Worm (Caenorhabditis elegans) whole organism, young adult: Measurements from ENCODE around the gene kars-1.

Experiments used
- C06A6.2 ChIP-seq: fragments of 200-800 bp; sonication (Bioruptor generic); conservative IDR thresholded peaks from 2 replicates; pipeline ENCODE4 v1.3.6; 2022; ENCODE audit warnings: missing genetic modification characterization, missing compliant biosample characterization
- C17E4.6 ChIP-seq: fragments of 200-800 bp; sonication (Bioruptor generic); IDR thresholded peaks from 2 replicates; pipeline ENCODE4 v1.3.6; 2022; ENCODE audit warnings: missing genetic modification reagents, missing genetic modification characterization, missing compliant biosample characterization
- F10E7.11 ChIP-seq: sonication (generic microtip); optimal IDR thresholded peaks from 2 replicates; lab custom pipeline; 2017; ENCODE audit warnings: mild to moderate bottlenecking, missing genetic modification characterization, moderate library complexity, missing compliant biosample characterization
- F23B12.7 ChIP-seq: sonication (generic microtip); optimal IDR thresholded peaks from 2 replicates; lab custom pipeline; 2017; ENCODE audit warnings: missing genetic modification characterization, mild to moderate bottlenecking, missing compliant biosample characterization, antibody characterized with exemption, moderate library complexity; ENCODE audit not compliant: insufficient read depth
- F33H1.4 ChIP-seq: fragments of 200-800 bp; sonication (Bioruptor generic); IDR thresholded peaks from 2 replicates; pipeline ENCODE4 v1.3.6; 2022; ENCODE audit warnings: missing genetic modification reagents, missing genetic modification characterization, missing compliant biosample characterization
- F49E8.2 ChIP-seq: sonication (generic microtip); optimal IDR thresholded peaks from 3 replicates; lab custom pipeline; 2017; ENCODE audit warnings: missing genetic modification characterization, mild to moderate bottlenecking, missing compliant biosample characterization, antibody characterized with exemption, moderate library complexity; ENCODE audit not compliant: insufficient read depth
- F55B11.4 ChIP-seq: sonication (generic microtip); optimal IDR thresholded peaks from 2 replicates; lab custom pipeline; 2016; ENCODE audit warnings: missing compliant biosample characterization, missing genetic modification characterization, borderline replicate concordance; ENCODE audit not compliant: insufficient read depth
- K12H6.12 ChIP-seq: fragments of 200-800 bp; sonication (Bioruptor generic); optimal IDR thresholded peaks from 2 replicates; lab custom pipeline; 2018; ENCODE audit warnings: mild to moderate bottlenecking, missing genetic modification characterization, missing compliant biosample characterization
- T26A5.8 ChIP-seq: sonication (generic microtip); optimal IDR thresholded peaks from 2 replicates; lab custom pipeline; 2016; ENCODE audit warnings: missing genetic modification characterization, missing compliant biosample characterization
- Y67H2A.10 ChIP-seq: fragments of 200-800 bp; sonication (Bioruptor generic); conservative IDR thresholded peaks from 2 replicates; pipeline ENCODE4 v1.3.6; 2022; ENCODE audit warnings: missing genetic modification reagents, missing genetic modification characterization, missing compliant biosample characterization
- ama-1 ChIP-seq, 3 experiments: fragments of 150-350 bp in 1 of 3; sonication (generic microtip) in 2 of 3; optimal IDR thresholded peaks; 2 replicates each; lab custom pipeline; 2014 to 2018; ENCODE audit warnings: missing biosample characterization in 2 of 3, missing genetic modification characterization in 2 of 3, missing genetic modification reagents in 2 of 3
- atf-7 ChIP-seq: sonication (generic microtip); optimal IDR thresholded peaks from 2 replicates; lab custom pipeline; 2017; ENCODE audit warnings: mild to moderate bottlenecking, missing genetic modification characterization, missing compliant biosample characterization
- attf-6 ChIP-seq: fragments of 200-800 bp; sonication (Bioruptor generic); IDR thresholded peaks from 2 replicates; pipeline ENCODE4 v1.3.6; 2022; ENCODE audit warnings: missing genetic modification reagents, missing genetic modification characterization, missing compliant biosample characterization
- bed-1 ChIP-seq: fragments of 200-800 bp; sonication (Bioruptor generic); IDR thresholded peaks from 2 replicates; pipeline ENCODE4 v1.3.6; 2022; ENCODE audit warnings: missing genetic modification reagents, missing genetic modification characterization, missing compliant biosample characterization
- bed-2 ChIP-seq: fragments of 200-800 bp; sonication (Bioruptor generic); IDR thresholded peaks from 2 replicates; pipeline ENCODE4 v1.3.6; 2022; ENCODE audit warnings: missing genetic modification reagents, missing genetic modification characterization, missing compliant biosample characterization
- cebp-2 ChIP-seq: fragments of 200-800 bp; sonication (Bioruptor generic); IDR thresholded peaks from 2 replicates; pipeline ENCODE4 v1.3.6; 2022; ENCODE audit warnings: missing genetic modification characterization, missing compliant biosample characterization
- ceh-79 ChIP-seq: sonication (generic microtip); optimal IDR thresholded peaks from 2 replicates; lab custom pipeline; 2017; ENCODE audit warnings: mild to moderate bottlenecking, missing genetic modification characterization, missing compliant biosample characterization
- chd-7 ChIP-seq: sonication (generic microtip); optimal IDR thresholded peaks from 2 replicates; lab custom pipeline; 2016; ENCODE audit warnings: mild to moderate bottlenecking, missing genetic modification characterization, moderate library complexity, missing compliant biosample characterization
- dpff-1 ChIP-seq: sonication (generic microtip); optimal IDR thresholded peaks from 2 replicates; lab custom pipeline; 2017; ENCODE audit warnings: mild to moderate bottlenecking, missing genetic modification characterization, missing compliant biosample characterization
- gei-17 ChIP-seq: fragments of 200-800 bp; sonication (Bioruptor generic); optimal IDR thresholded peaks from 2 replicates; lab custom pipeline; 2018; ENCODE audit warnings: mild to moderate bottlenecking, missing genetic modification characterization, missing compliant biosample characterization
- hmg-1.2 ChIP-seq: fragments of 200-800 bp; sonication (Bioruptor generic); IDR thresholded peaks from 2 replicates; pipeline ENCODE4 v1.3.6; 2022; ENCODE audit warnings: missing genetic modification reagents, missing genetic modification characterization, missing compliant biosample characterization
- hmg-20 ChIP-seq: fragments of 200-800 bp; sonication (Bioruptor generic); IDR thresholded peaks from 2 replicates; pipeline ENCODE4 v1.3.6; 2022; ENCODE audit warnings: missing genetic modification reagents, missing genetic modification characterization, missing compliant biosample characterization
- lin-26 ChIP-seq: fragments of 200-800 bp; sonication (Bioruptor generic); IDR thresholded peaks from 2 replicates; pipeline ENCODE4 v1.3.6; 2022; ENCODE audit warnings: missing genetic modification reagents, missing genetic modification characterization, missing compliant biosample characterization
- lin-40 ChIP-seq: sonication (generic microtip); optimal IDR thresholded peaks from 2 replicates; lab custom pipeline; 2016; ENCODE audit warnings: missing genetic modification characterization, mild to moderate bottlenecking, missing compliant biosample characterization, missing genotype, missing genetic modification reagents
- lin-54 ChIP-seq: fragments of 200-800 bp; sonication (Bioruptor generic); optimal IDR thresholded peaks from 2 replicates; lab custom pipeline; 2018; ENCODE audit warnings: mild to moderate bottlenecking, missing genetic modification characterization, missing compliant biosample characterization
- lir-1 ChIP-seq: fragments of 200-800 bp; sonication (Bioruptor generic); conservative IDR thresholded peaks from 2 replicates; pipeline ENCODE4 v1.3.6; 2022; ENCODE audit warnings: missing genetic modification reagents, missing genetic modification characterization, missing compliant biosample characterization
- lsy-27 ChIP-seq: sonication (generic microtip); optimal IDR thresholded peaks from 2 replicates; lab custom pipeline; 2017; ENCODE audit warnings: missing genetic modification characterization, mild to moderate bottlenecking, missing compliant biosample characterization, antibody characterized with exemption, missing genotype, borderline replicate concordance; ENCODE audit not compliant: insufficient read depth
- madf-3 ChIP-seq: fragments of 200-800 bp; sonication (Bioruptor generic); IDR thresholded peaks from 2 replicates; pipeline ENCODE4 v1.3.6; 2022; ENCODE audit warnings: missing genetic modification reagents, missing genetic modification characterization, missing compliant biosample characterization
- madf-6 ChIP-seq: fragments of 200-800 bp; sonication (Bioruptor generic); IDR thresholded peaks from 2 replicates; pipeline ENCODE4 v1.3.6; 2022; ENCODE audit warnings: missing genetic modification reagents, missing genetic modification characterization, missing compliant biosample characterization
- mel-28 ChIP-seq: sonication (generic microtip); optimal IDR thresholded peaks from 2 replicates; lab custom pipeline; 2016; ENCODE audit warnings: borderline replicate concordance, mild to moderate bottlenecking, missing genetic modification characterization, missing compliant biosample characterization
- nhr-120 ChIP-seq: fragments of 200-800 bp; sonication (Bioruptor generic); IDR thresholded peaks from 2 replicates; pipeline ENCODE4 v1.3.6; 2022; ENCODE audit warnings: missing genetic modification characterization, missing compliant biosample characterization
- pbrm-1 ChIP-seq: fragments of 200-800 bp; sonication (Bioruptor generic); IDR thresholded peaks from 2 replicates; pipeline ENCODE4 v1.3.6; 2022; ENCODE audit warnings: missing genetic modification reagents, missing genetic modification characterization, missing compliant biosample characterization
- rec-8 ChIP-seq, 2 experiments: sonication (generic microtip); optimal IDR thresholded peaks; 2 replicates each; lab custom pipeline; 2016; ENCODE audit warnings: mild to moderate bottlenecking in 2 of 2, missing genetic modification characterization in 2 of 2, missing genetic modification reagents in 2 of 2, missing genotype in 2 of 2, missing biosample characterization in 1 of 2, missing compliant biosample characterization in 1 of 2, moderate library complexity in 1 of 2
- repo-1 ChIP-seq: sonication (generic microtip); optimal IDR thresholded peaks from 2 replicates; lab custom pipeline; 2017; ENCODE audit warnings: mild to moderate bottlenecking, missing genetic modification characterization, missing compliant biosample characterization
- rpc-1 ChIP-seq, 2 experiments: fragments of 150-350 bp in 1 of 2; sonication (generic microtip) in 1 of 2; optimal IDR thresholded peaks; 2 replicates each; lab custom pipeline; 2014 to 2018; ENCODE audit warnings: missing biosample characterization in 1 of 2, missing genetic modification characterization in 1 of 2, missing genetic modification reagents in 1 of 2, missing genotype in 1 of 2
- sea-2 ChIP-seq: fragments of 200-800 bp; sonication (Bioruptor generic); IDR thresholded peaks from 2 replicates; pipeline ENCODE4 v1.3.6; 2022; ENCODE audit warnings: missing genetic modification characterization, missing compliant biosample characterization
- snpc-1.3 ChIP-seq: sonication (generic microtip); optimal IDR thresholded peaks from 2 replicates; lab custom pipeline; 2017; ENCODE audit warnings: missing genetic modification characterization, mild to moderate bottlenecking, missing compliant biosample characterization, antibody characterized with exemption, moderate library complexity, missing genotype, missing genetic modification reagents; ENCODE audit not compliant: insufficient read depth
- snpc-3.4 ChIP-seq: sonication (generic microtip); optimal IDR thresholded peaks from 2 replicates; lab custom pipeline; 2017; ENCODE audit warnings: missing genetic modification characterization, mild to moderate bottlenecking, missing compliant biosample characterization, antibody characterized with exemption, moderate library complexity, missing genotype, missing genetic modification reagents
- sptf-2 ChIP-seq: fragments of 200-800 bp; sonication (Bioruptor generic); optimal IDR thresholded peaks from 2 replicates; lab custom pipeline; 2018; ENCODE audit warnings: mild to moderate bottlenecking, missing genetic modification characterization, missing compliant biosample characterization
- tbx-9 ChIP-seq: sonication (generic microtip); optimal IDR thresholded peaks from 2 replicates; lab custom pipeline; 2016; ENCODE audit warnings: borderline replicate concordance, missing genetic modification characterization, inconsistent platforms, missing compliant biosample characterization
- tlf-1 ChIP-seq: fragments of 200-800 bp; sonication (Bioruptor generic); optimal IDR thresholded peaks from 2 replicates; lab custom pipeline; 2018; ENCODE audit warnings: mild to moderate bottlenecking, missing genetic modification characterization, missing compliant biosample characterization
- xnd-1 ChIP-seq: sonication (generic microtip); optimal IDR thresholded peaks from 2 replicates; lab custom pipeline; 2016; ENCODE audit warnings: missing genotype, missing genetic modification reagents, missing genetic modification characterization, missing compliant biosample characterization
- zim-3 ChIP-seq: sonication (generic microtip); optimal IDR thresholded peaks from 2 replicates; lab custom pipeline; 2017; ENCODE audit warnings: mild to moderate bottlenecking, missing genetic modification characterization, moderate library complexity, missing compliant biosample characterization
- ztf-18 ChIP-seq: sonication (generic microtip); optimal IDR thresholded peaks from 2 replicates; lab custom pipeline; 2016; ENCODE audit warnings: missing genotype, mild to moderate bottlenecking, missing genetic modification characterization, missing compliant biosample characterization
- ztf-25 ChIP-seq: fragments of 200-800 bp; sonication (Bioruptor generic); IDR thresholded peaks from 2 replicates; pipeline ENCODE4 v1.3.6; 2022; ENCODE audit warnings: missing genetic modification reagents, missing genetic modification characterization, missing compliant biosample characterization
- ztf-6 ChIP-seq: fragments of 200-800 bp; sonication (Bioruptor generic); IDR thresholded peaks from 2 replicates; pipeline ENCODE4 v1.3.6; 2022; ENCODE audit warnings: missing genetic modification reagents, missing genetic modification characterization, missing compliant biosample characterization

The kars-1 gene

DNA sequence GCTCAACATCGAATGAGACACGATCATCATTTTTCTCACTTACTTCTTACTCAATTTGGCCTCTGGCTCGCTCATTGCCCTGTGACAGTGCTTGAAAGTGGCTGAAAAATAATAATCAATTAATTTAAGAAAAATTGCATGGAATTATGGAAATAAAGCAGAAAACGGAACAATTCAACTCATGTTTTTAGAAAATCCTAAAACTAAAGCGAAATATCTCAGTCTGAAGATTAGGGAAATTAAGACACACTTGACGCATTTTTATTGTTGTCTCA lies at the start of gene kars-1:
Gene kars-1, minus strand, starts transcription at position 101 of the 275 bp plus-strand sequence.
- TF ChIP-seq C17E4.6 (GFP tag; lab: Robert Waterston, UW) (no peak), C06A6.2 (GFP tag; lab: Robert Waterston, UW) (no peak), tlf-1 (GFP tag; lab: Kevin White, UChicago) (no peak), lin-26 (no peak), atf-7 (no peak), lin-54 (no peak), K12H6.12 (tag; lab: Kevin White, UChicago) (no peak), rec-8 (tag; optimal IDR thresholded peaks at IDR 0.05; lab: Kevin White, UChicago) (no peak), snpc-1.3 (tag; lab: Kevin White, UChicago) (no peak), sptf-2 (no peak), bed-2 (GFP tag; lab: Robert Waterston, UW) (no peak), nhr-120 (GFP tag; lab: Robert Waterston, UW) (no peak), zim-3 (tag; lab: Kevin White, UChicago) (no peak), F55B11.4 (no peak), dpff-1 (no peak), lin-40 (tag; lab: Kevin White, UChicago) (no peak), rpc-1 (optimal IDR thresholded peaks at IDR 0.05; lab: Kevin White, UChicago) (no peak), rpc-1 (tag; optimal IDR thresholded peaks at IDR 0.05; lab: Kevin White, UChicago) (no peak), hmg-20 (no peak), F49E8.2 (tag; lab: Kevin White, UChicago) (no peak), gei-17 (GFP tag; lab: Kevin White, UChicago) (no peak)

DNA sequence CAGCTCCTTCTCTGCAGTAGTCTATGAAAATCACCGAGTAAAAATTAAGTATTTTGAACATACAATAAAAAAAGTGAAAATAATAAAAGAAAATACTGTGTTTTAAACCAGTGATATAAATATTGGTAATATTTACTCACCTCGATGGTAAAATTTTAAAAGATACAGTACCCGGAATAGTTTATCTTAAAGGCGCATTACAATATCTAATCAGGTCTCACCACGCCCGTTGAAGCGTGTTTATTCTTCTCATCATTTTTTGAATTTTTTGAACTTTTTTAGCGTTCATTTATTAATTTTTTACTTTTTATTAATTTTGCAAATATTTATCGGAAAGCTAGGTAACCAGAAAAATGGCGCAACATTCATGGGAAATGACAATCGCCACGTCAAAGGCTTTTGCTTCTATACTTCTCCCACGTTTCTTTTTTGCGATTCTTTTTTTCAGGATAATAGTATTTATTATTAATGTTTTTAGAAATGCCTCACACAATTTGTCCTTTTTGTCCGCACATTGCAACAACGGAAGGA lies 49.6 kb upstream of the kars-1 start, which contains the start of gene F10E7.2:
Gene F10E7.2, plus strand, starts transcription at position 481 of the 531 bp plus-strand sequence.
- TF ChIP-seq bed-1 (GFP tag; lab: Robert Waterston, UW) (no peak), pbrm-1 (GFP tag; lab: Robert Waterston, UW) (no peak), lsy-27 (tag; lab: Kevin White, UChicago) (no peak), atf-7 (no peak), ztf-18 (tag; lab: Kevin White, UChicago) (no peak), F55B11.4 (no peak), rpc-1 (optimal IDR thresholded peaks at IDR 0.05; lab: Kevin White, UChicago) (no peak), rpc-1 (tag; optimal IDR thresholded peaks at IDR 0.05; lab: Kevin White, UChicago) (no peak), ceh-79 (tag; lab: Kevin White, UChicago) (no peak), tbx-9 (no peak), madf-6 (peak; percentile 86), ztf-25 (GFP tag; lab: Robert Waterston, UW) (no peak), T26A5.8 (tag; lab: Kevin White, UChicago) (no peak), repo-1 (no peak), cebp-2 (no peak), lir-1 (no peak), ama-1 (optimal IDR thresholded peaks at IDR 0.05; lab: Kevin White, UChicago) (no peak), ama-1 (GFP tag; optimal IDR thresholded peaks at IDR 0.05; lab: Kevin White, UChicago) (no peak), attf-6 (no peak), mel-28 (tag; lab: Kevin White, UChicago) (no peak), chd-7 (no peak), gei-17 (GFP tag; lab: Kevin White, UChicago) (no peak), snpc-3.4 (tag; lab: Kevin White, UChicago) (no peak), F49E8.2 (tag; lab: Kevin White, UChicago) (peak; percentile 30), ztf-6 (GFP tag; lab: Robert Waterston, UW) (no peak), Y67H2A.10 (GFP tag; lab: Robert Waterston, UW) (no peak), madf-3 (GFP tag; lab: Robert Waterston, UW) (no peak), F10E7.11 (tag; lab: Kevin White, UChicago) (no peak), hmg-1.2 (GFP tag; lab: Robert Waterston, UW) (no peak), xnd-1 (tag; lab: Kevin White, UChicago) (peak; percentile 66), snpc-1.3 (tag; lab: Kevin White, UChicago) (peak; percentile 68), sea-2 (GFP tag; lab: Robert Waterston, UW) (no peak), F33H1.4 (peak; percentile 84), F23B12.7 (tag; lab: Kevin White, UChicago) (no peak)
